Fruit fly (Drosophila melanogaster): ENCODE data around the gene CG31675.

- TF ChIP-seq CG8478 (optimal IDR thresholded peaks at IDR 0.05) (no peak), CTCF (optimal IDR thresholded peaks at IDR 0.05) (no peak)
These were observed 15.5 kb downstream of the CG31675 start for dm6 chr2L:20883097-20883496.

All from S2 (cell line).